Fruit fly (Drosophila melanogaster) whole organism, adult: ENCODE measurements around the gene CG15772.

ENCODE experiments used
- CG33017 ChIP-seq: fragments of 200-800 bp; sonication (Bioruptor generic); optimal IDR thresholded peaks from 2 replicates; lab custom pipeline; 2018; ENCODE audit warnings: missing biosample characterization, mild to moderate bottlenecking, missing genetic modification characterization, moderate library complexity
- CG5204 ChIP-seq: fragments of 200-800 bp; sonication (Bioruptor generic); optimal IDR thresholded peaks from 2 replicates; lab custom pipeline; 2016; ENCODE audit warnings: missing biosample characterization, missing genetic modification characterization
- CG7101 ChIP-seq: fragments of 200-800 bp; sonication (Bioruptor generic); optimal IDR thresholded peaks from 2 replicates; lab custom pipeline; 2018; ENCODE audit warnings: missing biosample characterization, mild to moderate bottlenecking, missing genetic modification characterization, moderate library complexity
- Crg-1 ChIP-seq: fragments of 200-800 bp; sonication (Bioruptor generic); optimal IDR thresholded peaks from 2 replicates; lab custom pipeline; 2016; ENCODE audit warnings: missing biosample characterization, missing genetic modification characterization
- Hr96 ChIP-seq: fragments of 200-800 bp; sonication (Bioruptor generic); optimal IDR thresholded peaks from 2 replicates; lab custom pipeline; 2016; ENCODE audit warnings: missing biosample characterization, missing genetic modification characterization
- kay ChIP-seq: fragments of 200-800 bp; sonication (Bioruptor generic); peaks from one replicate; lab custom pipeline; 2016; ENCODE audit warnings: missing biosample characterization, missing genetic modification characterization, borderline replicate concordance
- ovo ChIP-seq: fragments of 200-800 bp; sonication (Bioruptor generic); optimal IDR thresholded peaks from 2 replicates; lab custom pipeline; 2016; ENCODE audit warnings: missing biosample characterization, missing genetic modification characterization
- tj ChIP-seq: fragments of 200-800 bp; sonication (Bioruptor generic); optimal IDR thresholded peaks from 3 replicates; lab custom pipeline; 2017; ENCODE audit warnings: missing biosample characterization, mild to moderate bottlenecking, missing genetic modification characterization, moderate library complexity

DNA sequence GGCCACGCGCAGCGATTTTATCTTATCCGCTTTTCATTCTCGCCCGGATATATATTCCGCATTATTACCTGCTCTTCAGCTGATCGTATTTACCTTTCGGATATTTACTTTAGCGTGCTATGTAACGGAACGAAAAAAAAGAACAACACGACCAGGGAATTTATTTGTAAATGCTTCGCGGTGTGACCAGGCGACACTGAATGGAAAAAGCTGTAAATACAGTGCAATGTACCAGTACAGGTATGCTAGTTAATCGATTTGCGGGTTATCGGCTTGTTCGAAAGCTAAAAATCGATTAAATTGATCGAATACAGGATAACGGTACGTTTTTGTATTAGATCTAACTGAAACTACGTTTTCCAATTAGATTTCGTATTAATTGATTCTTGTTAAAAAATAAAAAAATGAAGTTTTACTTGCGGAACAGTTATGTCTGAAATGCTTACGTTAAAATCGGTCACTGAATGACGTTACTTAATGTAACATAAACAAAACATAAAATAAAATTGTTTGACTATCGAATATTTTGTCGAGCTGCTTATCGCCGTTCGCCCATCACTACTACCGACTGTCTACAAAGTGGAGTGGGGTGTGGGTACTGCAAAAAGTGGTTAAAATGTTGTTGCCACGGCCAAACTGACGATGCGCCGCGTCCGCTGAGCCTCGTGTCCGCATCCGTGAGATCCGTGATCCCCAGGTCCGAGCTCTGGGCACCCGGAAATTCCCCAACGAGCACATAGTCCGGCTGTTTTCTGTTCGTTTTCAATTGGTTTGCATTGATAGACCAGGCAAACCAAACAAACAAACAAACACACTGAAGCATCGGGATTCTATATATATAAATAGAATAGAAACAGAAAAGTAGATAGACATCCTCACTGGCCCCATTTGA, 12.2 kb downstream of the CG15772 start, which contains the start of the genes MAPk-Ak2 and CG42699:
- peak; percentile 85 for TF ChIP-seq kay
- peak; percentile 56 for TF ChIP-seq CG33017 (tag; lab: Kevin White, UChicago)
- TF ChIP-seq CG5204 (GFP tag; lab: Kevin White, UChicago) = no peak
- no peak for TF ChIP-seq Hr96
- peak; percentile 98 for TF ChIP-seq ovo (GFP tag; lab: Kevin White, UChicago)
- TF ChIP-seq CG7101 = peak; percentile 90
- peak; percentile 59 for TF ChIP-seq tj (GFP tag; lab: Kevin White, UChicago)
- peak; percentile 97 for TF ChIP-seq Crg-1 (GFP tag; lab: Kevin White, UChicago)
